Fruit fly (Drosophila melanogaster) ovary, adult (tissue): ENCODE results near the gene CG15203.
"Not testable (repeated sequence)": the region's sequence is repeated elsewhere in the genome, so short reads cannot be mapped to it uniquely, and the experiment has no call there.

Experiments used
- CG17801 ChIP-seq: fragments of 200-800 bp; optimal IDR thresholded peaks from 2 replicates; lab custom pipeline; 2019; ENCODE audit warnings: missing biosample characterization, mild to moderate bottlenecking, missing genetic modification characterization, moderate library complexity; ENCODE audit not compliant: partially characterized antibody

The CG15203 gene

DNA sequence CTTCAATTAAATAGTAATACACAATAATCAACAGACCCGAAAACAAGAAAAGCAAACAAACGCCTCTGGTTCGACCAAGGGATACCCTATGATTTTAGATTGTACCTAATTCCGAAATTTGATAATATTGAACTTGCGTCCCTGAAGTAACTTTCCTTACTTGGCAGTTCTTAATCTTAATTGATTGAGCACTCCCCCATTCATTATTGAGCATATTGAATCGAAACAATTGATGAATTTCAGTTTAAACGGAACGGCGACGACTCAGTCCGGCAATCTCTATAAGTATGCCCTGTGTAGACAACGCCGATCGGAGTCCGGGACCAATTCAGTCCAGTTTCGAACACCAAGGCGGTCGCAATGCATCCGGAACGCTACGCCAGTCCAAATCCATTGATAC, at the start of gene CG15203:
Gene CG15203 (plus strand): TSS at position 301 of the 400 bp plus-strand sequence.
- TF ChIP-seq CG17801 (GFP tag; lab: Kevin White, UChicago) = no peak

DNA sequence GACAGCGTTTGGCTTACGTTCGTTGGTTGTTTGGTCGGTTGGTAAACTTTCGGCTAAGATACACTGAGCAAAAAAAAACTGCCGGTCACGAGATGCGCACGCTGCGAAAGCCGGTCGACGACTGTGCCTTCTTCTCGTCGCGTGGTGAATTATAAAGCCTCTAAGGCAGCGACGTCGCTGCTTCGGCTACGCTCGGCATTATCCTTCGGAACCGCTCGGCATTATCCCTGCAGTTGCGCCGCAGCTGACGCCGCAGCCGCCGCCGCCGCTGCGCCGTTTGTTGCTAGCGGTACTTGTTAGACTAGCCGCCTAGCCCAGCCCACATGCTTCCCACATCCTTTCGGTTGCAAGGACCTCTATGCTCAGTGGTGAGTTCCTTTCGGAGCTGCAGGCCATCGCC, 26.6 kb upstream of the CG15203 start, which contains the start of gene vex:
Gene vex (minus strand): TSS at position 114 of the 400 bp plus-strand sequence.
- TF ChIP-seq CG17801 (GFP tag; lab: Kevin White, UChicago) = no peak

DNA sequence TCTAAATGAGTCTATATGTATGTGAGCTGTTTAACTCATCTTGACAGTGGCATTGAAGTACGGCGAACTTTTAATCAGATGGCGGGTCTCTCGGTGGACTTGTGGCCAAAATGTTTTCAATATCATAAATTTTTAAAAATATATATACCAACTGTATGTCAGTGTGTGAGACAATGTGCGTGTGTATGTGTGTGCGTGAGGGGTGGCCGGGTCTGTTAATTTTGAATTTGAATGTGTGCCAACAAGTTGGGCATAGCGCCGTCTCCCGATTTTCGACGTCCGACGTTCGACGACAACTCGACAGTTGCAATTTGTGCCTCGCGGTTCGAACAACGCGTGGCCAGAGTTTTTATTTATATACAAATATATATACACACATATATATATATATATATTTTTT, 21.9 kb upstream of the CG15203 start, which contains the start of gene SmydA-4:
Gene SmydA-4 (plus strand): TSS at position 301 of the 400 bp plus-strand sequence.
- TF ChIP-seq CG17801 (GFP tag; lab: Kevin White, UChicago) = no peak

DNA sequence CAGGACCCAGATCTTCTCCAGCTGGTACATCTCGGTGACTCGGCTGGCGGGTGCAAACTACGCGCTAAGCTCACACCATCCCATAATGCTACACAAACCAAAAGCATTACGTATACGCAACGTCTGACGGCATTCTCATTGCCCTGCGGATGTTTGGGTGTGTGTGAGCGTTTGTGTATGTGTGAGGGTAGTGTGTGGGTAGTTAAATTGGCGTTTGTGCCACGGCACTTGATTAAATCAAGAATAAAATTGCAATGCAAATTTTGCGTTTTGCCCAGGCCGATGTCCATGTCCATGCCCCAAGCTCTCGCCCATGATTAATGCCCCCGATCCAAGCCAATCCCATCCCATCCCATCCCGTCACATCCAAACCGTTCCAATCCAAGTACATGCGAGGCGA, 12.9 kb upstream of the CG15203 start, which contains the start of gene CG1552:
Gene CG1552 (minus strand): TSS at position 101 of the 400 bp plus-strand sequence.
- TF ChIP-seq CG17801 (GFP tag; lab: Kevin White, UChicago) = no peak

DNA sequence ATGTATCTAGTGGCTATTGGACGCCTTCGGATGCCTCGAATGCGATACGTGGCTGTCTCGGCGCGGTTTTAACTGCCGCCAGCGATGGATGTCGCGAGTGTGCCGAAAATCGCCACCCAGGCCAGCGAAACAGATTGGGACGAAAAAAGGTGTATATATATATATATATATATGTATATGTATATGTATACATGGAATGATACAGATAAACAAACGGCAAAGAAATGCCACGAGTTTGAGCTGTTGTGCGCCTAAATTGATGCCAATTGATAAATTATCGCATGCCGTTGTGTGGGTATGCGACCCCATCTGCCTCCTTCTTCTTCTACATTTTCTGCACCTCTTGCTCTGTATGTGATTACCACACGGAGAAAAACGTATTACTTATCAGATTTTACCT, 6.8 kb upstream of the CG15203 start, which contains the start of gene CG1545:
Gene CG1545 (minus strand): TSS at position 101 of the 400 bp plus-strand sequence.
- no peak for TF ChIP-seq CG17801 (GFP tag; lab: Kevin White, UChicago)

DNA sequence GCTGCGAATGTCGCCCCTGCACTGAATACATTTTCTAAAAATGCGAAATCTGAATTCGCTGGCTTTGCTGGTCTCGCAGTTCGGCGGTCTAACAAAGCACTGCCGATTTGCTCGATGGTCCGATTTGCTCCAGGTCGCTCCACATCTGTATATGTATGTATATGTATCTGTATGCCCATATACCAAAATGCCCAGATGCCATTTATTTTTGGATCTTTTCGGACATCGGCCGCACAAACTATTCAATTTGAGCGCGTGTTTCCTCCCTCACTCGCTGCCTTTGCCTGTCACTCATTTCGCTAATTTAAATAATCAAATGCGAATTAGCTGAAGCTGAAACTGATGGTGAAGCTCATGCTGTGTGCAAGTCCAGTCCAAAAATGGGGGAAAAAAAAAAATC, 3.3 kb upstream of the CG15203 start, which contains the start of gene CG1537:
Gene CG1537 (minus strand): TSS at position 101 of the 400 bp plus-strand sequence.
- no peak for TF ChIP-seq CG17801 (GFP tag; lab: Kevin White, UChicago)

DNA sequence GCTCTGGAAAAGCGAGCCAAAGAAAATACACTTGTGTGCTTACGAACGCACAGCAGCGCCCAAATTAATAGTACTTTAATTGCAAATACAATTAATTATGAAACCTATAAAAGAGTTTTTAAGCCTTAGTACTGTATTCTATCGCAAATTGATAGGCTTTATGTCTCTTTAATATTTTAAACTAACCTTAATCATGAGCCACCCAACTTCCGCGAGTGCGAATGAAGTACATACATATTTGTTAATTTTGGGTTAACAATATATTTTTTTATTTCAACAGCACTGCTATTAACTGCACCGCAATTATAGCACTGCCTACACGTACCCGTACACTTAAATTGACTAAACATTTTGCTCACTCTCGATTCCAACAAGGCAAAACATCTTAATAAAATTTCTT, 14.9 kb downstream of the CG15203 start:
- TF ChIP-seq CG17801 (GFP tag; lab: Kevin White, UChicago) = peak; percentile 56

DNA sequence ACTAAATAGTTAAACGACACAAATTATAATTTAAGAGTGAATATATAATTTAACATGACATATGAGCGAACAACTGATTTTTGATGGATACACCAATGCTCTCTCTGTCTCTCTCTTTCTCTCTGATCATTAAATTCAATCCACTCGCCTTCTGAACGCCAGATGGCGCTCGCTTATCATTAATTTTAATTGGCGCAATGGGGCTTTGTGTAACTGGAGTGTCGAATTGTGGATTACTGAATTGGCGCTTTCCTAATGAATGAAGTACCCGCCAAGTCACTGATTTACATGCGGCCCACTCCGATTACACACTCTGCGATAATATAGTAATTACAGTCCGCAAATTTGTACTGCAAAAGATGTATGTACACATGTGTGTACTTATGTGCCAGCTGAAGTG, 15.5 kb downstream of the CG15203 start:
- TF ChIP-seq CG17801 (GFP tag; lab: Kevin White, UChicago) = peak; percentile 45

DNA sequence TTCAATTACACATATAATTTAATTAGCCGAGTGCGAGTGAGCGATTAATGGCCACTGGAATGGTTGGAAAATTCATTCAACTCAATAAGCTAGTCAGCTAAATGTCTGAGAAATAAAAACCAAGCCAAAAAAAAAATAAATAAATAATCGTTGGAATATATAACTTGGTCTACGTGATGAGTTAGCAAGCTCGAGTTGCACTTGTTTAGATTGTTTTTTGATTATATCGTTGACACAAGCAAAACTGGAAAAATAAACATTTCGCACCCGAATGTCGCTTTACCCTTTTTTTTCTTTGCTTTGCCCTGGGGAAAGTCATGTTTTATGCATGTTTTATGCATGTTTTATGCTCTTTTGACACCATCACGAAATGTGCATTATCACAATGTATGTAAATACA, 16.7 kb downstream of the CG15203 start:
- peak; percentile 78 for TF ChIP-seq CG17801 (GFP tag; lab: Kevin White, UChicago)

DNA sequence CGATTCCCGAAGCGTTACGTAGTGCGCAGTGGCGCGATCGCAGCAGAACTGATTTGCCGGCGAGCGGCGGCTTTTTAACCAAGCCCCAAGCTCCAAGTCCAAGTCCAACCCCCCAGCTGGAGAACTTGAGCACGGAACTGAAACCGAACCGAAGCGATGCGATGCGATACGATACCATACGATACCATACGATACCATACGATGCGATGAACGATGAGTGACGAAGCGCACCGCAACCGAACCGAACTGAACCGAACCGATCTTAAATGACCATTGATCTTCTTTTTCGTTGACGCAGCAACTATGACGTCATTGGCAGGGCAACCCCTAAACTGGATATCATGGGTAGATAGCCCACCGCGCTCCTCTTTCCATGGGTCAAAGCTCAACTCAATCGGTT, 19.9 kb downstream of the CG15203 start, which contains the start of gene sev:
Gene sev (minus strand): TSS at position 50 of the 400 bp plus-strand sequence.
- no peak for TF ChIP-seq CG17801 (GFP tag; lab: Kevin White, UChicago)

DNA sequence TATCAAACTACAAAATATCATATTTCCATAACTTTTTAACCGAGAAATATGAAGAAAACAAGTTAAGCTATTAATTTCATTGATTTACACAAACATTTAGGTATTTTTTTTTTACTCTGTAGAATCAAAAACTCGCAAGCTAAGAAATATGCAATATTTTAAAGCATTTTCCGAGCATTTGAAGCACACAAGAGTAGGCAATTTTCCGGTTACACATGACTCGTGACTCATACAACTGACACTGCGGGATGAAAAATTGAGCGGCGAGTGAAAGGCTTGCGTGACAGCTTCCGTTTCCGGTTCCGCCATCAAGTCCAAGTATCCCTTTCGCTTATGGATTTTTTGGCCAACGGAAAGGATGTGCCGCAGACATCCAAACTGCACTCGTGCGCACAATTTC, 21.0 kb downstream of the CG15203 start:
- peak; percentile 0 for TF ChIP-seq CG17801 (GFP tag; lab: Kevin White, UChicago)

DNA sequence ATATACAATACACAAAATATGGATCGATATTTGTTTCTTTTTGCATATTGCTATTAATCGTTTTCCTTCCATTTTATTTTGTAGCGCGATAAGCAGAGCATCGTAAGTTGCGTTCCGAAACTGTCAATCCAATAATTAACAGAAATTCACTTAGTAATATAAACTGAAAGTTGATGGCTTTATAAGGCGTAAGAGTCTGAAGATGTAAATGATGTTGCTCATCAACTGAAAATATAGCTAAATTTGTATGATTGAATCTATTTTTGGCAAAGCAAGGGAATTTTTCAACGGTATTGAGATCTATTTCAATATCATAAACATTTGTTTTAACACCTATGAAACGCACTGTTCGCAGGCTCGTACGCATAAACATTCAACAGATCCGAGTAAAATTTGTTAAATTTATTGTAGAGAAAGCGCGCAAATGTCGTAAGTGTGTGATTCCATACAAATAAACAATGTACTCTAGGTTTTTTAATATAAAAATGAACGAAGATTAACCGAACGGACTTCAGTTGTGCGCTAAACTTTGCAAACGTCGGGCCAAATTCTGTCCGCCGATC, 22.5 kb downstream of the CG15203 start, which contains the start of gene Vago:
Gene Vago (plus strand): TSS at position 513 of the 563 bp plus-strand sequence.
- peak; percentile 4 for TF ChIP-seq CG17801 (GFP tag; lab: Kevin White, UChicago)

DNA sequence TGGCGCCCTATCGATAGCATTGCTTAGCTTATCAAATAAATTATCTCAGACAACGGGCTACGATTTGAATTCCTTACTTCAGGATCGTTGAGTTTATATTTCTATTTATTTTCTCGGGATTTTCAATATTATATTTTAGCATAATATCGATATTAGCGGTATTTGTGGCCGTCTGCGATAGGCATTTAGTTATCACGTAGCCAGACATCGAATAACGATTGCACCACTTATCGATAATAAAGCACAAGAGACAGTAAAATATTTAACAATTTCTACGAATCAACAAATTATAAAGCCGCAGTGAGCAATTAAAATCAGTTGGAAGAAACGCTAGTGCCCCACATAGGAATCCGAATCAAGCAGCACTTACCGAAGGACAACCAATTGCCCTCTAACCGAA, 23.8 kb downstream of the CG15203 start, which contains the start of gene CG2076:
Gene CG2076 (plus strand): TSS at position 50 of the 400 bp plus-strand sequence.
- no peak for TF ChIP-seq CG17801 (GFP tag; lab: Kevin White, UChicago)

DNA sequence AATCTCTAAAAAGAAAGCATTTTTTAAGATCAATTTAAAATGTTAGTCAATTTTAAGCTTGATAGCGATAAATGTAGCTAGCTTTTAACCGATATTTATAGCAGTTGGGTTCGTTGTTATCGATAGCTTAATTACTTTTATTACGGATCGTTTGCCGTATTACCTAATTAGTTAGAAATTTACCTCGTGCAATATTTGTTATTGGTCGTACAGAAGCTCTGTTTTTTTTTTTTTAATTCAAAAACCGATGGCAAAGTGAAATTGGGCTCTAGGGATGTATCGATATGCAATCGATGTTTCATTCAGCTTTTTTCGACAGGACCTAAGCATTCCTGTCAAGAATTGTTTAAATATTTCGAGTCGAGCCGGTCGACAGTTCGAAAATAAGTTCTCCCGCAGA, 25.8 kb downstream of the CG15203 start, which contains the start of gene CG2061:
Gene CG2061 (plus strand): TSS at position 292 of the 400 bp plus-strand sequence.
- no peak for TF ChIP-seq CG17801 (GFP tag; lab: Kevin White, UChicago)

DNA sequence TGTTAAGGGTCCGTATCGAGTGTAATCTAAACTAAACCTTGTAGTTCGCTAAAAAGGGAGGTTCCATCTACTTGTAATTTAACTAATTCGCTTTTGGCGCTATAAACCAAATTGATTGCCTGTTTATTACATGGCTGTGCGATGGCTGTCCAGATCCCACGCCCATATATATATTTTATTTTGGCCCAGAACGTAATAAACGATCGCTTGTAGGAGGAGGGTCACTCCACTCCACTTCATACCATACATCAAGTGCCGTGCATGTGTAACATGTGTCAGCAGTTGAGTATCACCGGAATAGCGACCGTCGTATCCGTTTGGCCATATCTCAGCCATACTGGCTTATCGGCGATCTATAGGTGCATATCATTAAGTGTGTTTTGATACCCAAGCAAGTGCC, 28.9 kb downstream of the CG15203 start:
- TF ChIP-seq CG17801 (GFP tag; lab: Kevin White, UChicago) = no peak

DNA sequence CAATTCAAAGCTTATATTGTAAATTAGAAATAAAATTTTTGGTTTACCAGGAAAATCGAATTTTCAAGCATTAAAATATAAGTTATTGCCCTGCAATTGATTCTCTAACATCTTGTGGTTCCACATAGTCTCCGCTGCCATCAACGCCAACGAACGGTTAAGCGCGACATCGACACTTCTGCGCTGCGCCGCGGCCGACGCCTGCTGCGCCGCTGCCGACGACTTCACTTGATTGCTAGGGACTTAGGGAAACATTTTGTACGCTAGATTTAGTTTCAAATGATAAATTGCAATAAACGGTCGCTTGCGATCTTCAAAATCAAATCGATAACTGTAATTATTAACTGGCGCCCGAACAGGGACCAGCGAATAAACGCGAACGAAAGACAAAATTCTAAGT, 29.6 kb downstream of the CG15203 start, which contains the start of gene CG42249:
Gene CG42249 (plus strand): TSS at position 301 of the 400 bp plus-strand sequence.
- not testable (repeated sequence) for TF ChIP-seq CG17801 (GFP tag; lab: Kevin White, UChicago)
